Worm (Caenorhabditis elegans): ENCODE measurements around the gene C49F8.15.

C49F8.15 gene

DNA sequence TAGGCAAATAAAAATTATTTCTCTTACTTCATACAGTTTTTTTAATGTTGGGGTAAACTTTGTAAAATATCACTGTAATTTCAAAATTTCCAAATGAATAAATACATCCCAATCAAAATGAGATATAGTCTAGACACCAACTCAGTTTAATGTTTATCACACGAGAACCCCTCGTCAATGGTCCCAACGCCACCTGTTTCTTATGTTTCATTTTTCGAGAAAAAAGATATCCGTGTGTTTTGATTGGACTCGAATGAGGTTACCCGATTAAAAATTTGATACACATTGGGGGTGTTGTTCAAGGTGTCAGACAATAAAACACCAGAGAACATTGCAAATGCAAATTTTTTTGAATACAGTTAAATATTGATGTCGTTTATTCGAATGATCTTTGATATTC is 44.9 kb downstream of the C49F8.15 start:
- no peak for TF ChIP-seq pha-2 (tag; optimal IDR thresholded peaks at IDR 0.05)

DNA sequence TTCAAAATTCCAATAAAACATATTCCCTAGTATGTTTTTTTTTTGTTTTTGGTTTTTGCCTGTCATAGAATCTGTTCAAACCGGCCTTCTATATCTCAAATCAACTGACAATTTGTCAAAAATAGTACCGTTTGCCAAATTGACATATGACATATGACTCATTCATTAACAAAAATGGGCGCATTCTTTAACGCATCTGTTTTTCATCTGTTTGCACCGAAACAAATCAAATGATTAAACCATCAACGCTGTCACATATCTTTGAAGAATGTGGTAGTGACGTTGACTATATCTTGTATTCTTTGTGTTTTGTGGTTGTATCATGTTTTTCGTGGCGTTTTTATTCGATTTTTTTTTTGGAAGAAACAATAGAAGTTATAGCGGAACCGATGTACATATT is 47.3 kb downstream of the C49F8.15 start:
- TF ChIP-seq C38D4.7 (GFP tag; optimal IDR thresholded peaks at IDR 0.05) (no peak), fax-1 (tag; optimal IDR thresholded peaks at IDR 0.05) (no peak), ceh-31 (tag; optimal IDR thresholded peaks at IDR 0.05) (no peak), syd-9 (tag; optimal IDR thresholded peaks at IDR 0.05) (no peak), hlh-30 (tag; optimal IDR thresholded peaks at IDR 0.05; ENCODE audit: insufficient read depth) (no peak), ttx-3 (tag; optimal IDR thresholded peaks at IDR 0.05) (no peak), ceh-6 (GFP tag; optimal IDR thresholded peaks at IDR 0.05) (no peak)

DNA sequence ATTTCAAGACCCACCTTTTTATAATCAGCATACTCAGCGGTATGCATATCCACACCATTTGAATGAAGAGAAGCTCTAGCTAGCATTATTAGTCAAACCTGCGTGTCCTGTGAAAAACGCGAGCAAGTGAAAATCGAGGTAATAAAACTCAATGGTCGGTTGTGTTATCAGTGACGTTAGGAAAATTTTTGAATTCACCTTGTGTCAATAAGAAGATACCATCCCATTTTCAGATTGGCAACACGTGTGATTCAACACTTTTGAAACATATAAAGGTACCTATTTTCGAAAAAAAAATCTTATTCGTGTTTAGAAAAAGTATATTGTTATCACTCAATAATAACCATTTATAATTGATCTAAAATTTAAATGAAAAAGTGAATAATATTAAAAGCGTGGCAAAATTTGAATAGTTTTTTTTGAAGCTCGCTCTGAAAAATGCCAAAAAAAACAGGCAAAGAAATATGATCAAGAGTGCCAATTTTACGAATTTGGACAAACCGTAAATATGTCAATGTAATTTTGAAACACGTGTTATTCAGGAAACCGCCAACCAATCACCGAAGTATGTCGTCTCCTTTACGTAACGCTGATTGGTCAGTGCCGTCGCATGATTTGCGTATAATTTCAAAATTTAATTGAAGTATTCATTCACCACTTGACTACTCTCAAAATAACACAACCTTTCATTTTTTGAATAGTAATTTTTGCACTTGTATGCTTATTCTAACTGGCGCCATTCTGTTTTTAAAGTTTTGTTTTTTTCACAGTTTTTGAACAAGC is 50.6 kb downstream of the C49F8.15 start, which contains the start of gene F46G10.1:
Gene F46G10.1, minus strand, starts transcription at position 115 of the 783 bp plus-strand sequence.
- TF ChIP-seq nfya-1 (tag; optimal IDR thresholded peaks at IDR 0.05) (peak; percentile 30), hlh-6 (tag; optimal IDR thresholded peaks at IDR 0.05) (no peak), ceh-31 (tag; optimal IDR thresholded peaks at IDR 0.05) (no peak), ztf-16 (tag; optimal IDR thresholded peaks at IDR 0.05) (no peak), pha-4 (tag; optimal IDR thresholded peaks at IDR 0.05) (no peak), che-1 (tag; optimal IDR thresholded peaks at IDR 0.05) (no peak), hlh-13 (GFP tag; optimal IDR thresholded peaks at IDR 0.05) (no peak)
